Fruit fly (Drosophila melanogaster): ENCODE results near the gene CG13312.

The CG13312 gene

DNA sequence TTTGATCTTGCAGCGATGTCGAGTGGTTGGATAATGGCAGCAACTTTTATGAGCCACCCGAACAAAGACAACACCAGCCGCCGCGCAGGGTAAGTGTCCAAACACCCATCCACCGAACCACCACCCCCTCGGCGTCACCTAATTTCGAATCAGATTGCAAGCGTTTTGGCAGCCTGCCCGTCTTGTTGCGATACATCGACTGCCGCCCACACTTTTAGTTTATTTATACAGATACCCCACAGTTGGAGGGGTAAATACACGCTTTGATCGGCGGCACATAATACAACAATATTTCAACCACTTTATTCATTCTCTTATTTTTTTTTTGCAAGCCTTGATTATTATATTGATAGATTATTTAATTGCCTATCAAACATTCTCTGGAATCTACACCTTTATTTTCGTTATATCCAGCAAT, 44.0 kb downstream of the CG13312 start (continued):
- TF ChIP-seq CG7357 (GFP tag; IDR thresholded peaks at IDR 0.05) (no peak), CG3163 (GFP tag; optimal IDR thresholded peaks at IDR 0.05) (no peak), CG33213 (GFP tag; optimal IDR thresholded peaks at IDR 0.05) (no peak), gro (GFP tag; optimal IDR thresholded peaks at IDR 0.05) (no peak), chif (GFP tag; optimal IDR thresholded peaks at IDR 0.05) (peak; percentile 10 to 55), Hr51 (GFP tag; optimal IDR thresholded peaks at IDR 0.05) (peak in 1 of 2 experiments; percentile 66), pho (GFP tag; optimal IDR thresholded peaks at IDR 0.05) (peak; percentile 32), CG4707 (GFP tag; optimal IDR thresholded peaks at IDR 0.05) (no peak), CG17385 (GFP tag; optimal IDR thresholded peaks at IDR 0.05) (peak; percentile 54), gcm (GFP tag; optimal IDR thresholded peaks at IDR 0.05) (no peak), Dek (tag; optimal IDR thresholded peaks at IDR 0.05) (no peak), CG12155 (GFP tag; optimal IDR thresholded peaks at IDR 0.05) (peak; percentile 49), Med (GFP tag) (peak; percentile 54), CrebB (tag; optimal IDR thresholded peaks at IDR 0.05) (no peak), ssp (GFP tag; IDR thresholded peaks at IDR 0.05) (peak; percentile 43), CG17186 (GFP tag; optimal IDR thresholded peaks at IDR 0.05) (no peak), esg (GFP tag; conservative IDR thresholded peaks at IDR 0.05) (peak; percentile 47), cwo (GFP tag; optimal IDR thresholded peaks at IDR 0.05) (peak; percentile 16), hb (GFP tag; IDR thresholded peaks at IDR 0.05; ENCODE audit: partially characterized antibody) (0 out of 3 replicates have a peak, but pooled peaks have one; percentile 25), gt (GFP tag; IDR thresholded peaks at IDR 0.05) (no peak), Deaf1 (tag; optimal IDR thresholded peaks at IDR 0.05) (no peak), odd (GFP tag; optimal IDR thresholded peaks at IDR 0.05) (peak; percentile 26), Mad (GFP tag; optimal IDR thresholded peaks at IDR 0.05) (no peak), zf30C (GFP tag; optimal IDR thresholded peaks at IDR 0.05) (no peak), CG2199 (GFP tag; IDR thresholded peaks at IDR 0.05) (no peak), Spps (tag; optimal IDR thresholded peaks at IDR 0.05) (no peak), C15 (GFP tag; IDR thresholded peaks at IDR 0.05) (no peak), ab (GFP tag; optimal IDR thresholded peaks at IDR 0.05) (no peak), CG7372 (GFP tag; IDR thresholded peaks at IDR 0.05) (0 out of 2 replicates have a peak, but pooled peaks have one; percentile 23), CG2678 (tag; optimal IDR thresholded peaks at IDR 0.05) (no peak), Hand (GFP tag; optimal IDR thresholded peaks at IDR 0.05) (no peak), fu2 (GFP tag; optimal IDR thresholded peaks at IDR 0.05) (no peak), Hey (tag; optimal IDR thresholded peaks at IDR 0.05) (peak; percentile 61), ATbp (GFP tag; optimal IDR thresholded peaks at IDR 0.05) (peak; percentile 42), tgo (GFP tag; IDR thresholded peaks at IDR 0.05) (peak; percentile 36; the same call in 1 of the 3 replicates), CG33557 (GFP tag; optimal IDR thresholded peaks at IDR 0.05) (no peak), pum (GFP tag; optimal IDR thresholded peaks at IDR 0.05) (no peak), scrt (GFP tag; optimal IDR thresholded peaks at IDR 0.05) (no peak), Kr (GFP tag; optimal IDR thresholded peaks at IDR 0.05) (no peak), CG4282 (GFP tag; optimal IDR thresholded peaks at IDR 0.05) (no peak), CG12236 (GFP tag; optimal IDR thresholded peaks at IDR 0.05) (no peak), zfh2 (GFP tag; optimal IDR thresholded peaks at IDR 0.05) (peak; percentile 28), bbx (GFP tag; IDR thresholded peaks at IDR 0.05; ENCODE audit: partially characterized antibody) (no peak), toy (GFP tag; IDR thresholded peaks at IDR 0.05) (no peak), crol (GFP tag; IDR thresholded peaks at IDR 0.05) (peak; percentile 56), CG17361 (GFP tag; IDR thresholded peaks at IDR 0.05) (peak; percentile 54; the same call in 1 of the 3 replicates), dpn (GFP tag; optimal IDR thresholded peaks at IDR 0.05) (peak in 1 of 2 experiments; percentile 53), sens-2 (GFP tag; IDR thresholded peaks at IDR 0.05) (no peak), CG15601 (tag; optimal IDR thresholded peaks at IDR 0.05) (no peak), seq (GFP tag; IDR thresholded peaks at IDR 0.05) (no peak), z (GFP tag; IDR thresholded peaks at IDR 0.05) (no peak)
